Fruit fly (Drosophila melanogaster) whole organism, embryonic: ENCODE measurements around the gene CG6766.

Source experiments
- Atf3 ChIP-seq: fragments of 200-800 bp; sonication (Bioruptor generic); optimal IDR thresholded peaks from 3 replicates; lab custom pipeline; 2016; ENCODE audit warnings: missing biosample characterization, missing genetic modification characterization
- CG10366 ChIP-seq: fragments of 200-800 bp; sonication (Bioruptor generic); IDR thresholded peaks from 2 replicates; pipeline ENCODE4 v1.3.6; 2022; ENCODE audit warnings: missing biosample characterization, missing genetic modification characterization
- CG10431 ChIP-seq: fragments of 200-800 bp; sonication (Bioruptor generic); optimal IDR thresholded peaks from 3 replicates; lab custom pipeline; 2018; ENCODE audit warnings: missing biosample characterization, mild to moderate bottlenecking, missing genetic modification characterization
- CG11093 ChIP-seq: fragments of 200-800 bp; sonication (Bioruptor generic); IDR thresholded peaks from 3 replicates; pipeline ENCODE4 v1.3.6; 2022; ENCODE audit warnings: missing biosample characterization, missing genetic modification characterization
- CG12236 ChIP-seq: fragments of 200-800 bp; sonication (Bioruptor generic); optimal IDR thresholded peaks from 2 replicates; lab custom pipeline; 2016; ENCODE audit warnings: missing biosample characterization, missing genetic modification characterization
- CG13296 ChIP-seq: fragments of 200-800 bp; sonication (Bioruptor generic); optimal IDR thresholded peaks from 3 replicates; lab custom pipeline; 2018; ENCODE audit warnings: missing biosample characterization, mild to moderate bottlenecking, missing genetic modification characterization
- CG15011 ChIP-seq: fragments of 200-800 bp; sonication (Bioruptor generic); optimal IDR thresholded peaks from 3 replicates; lab custom pipeline; 2018; ENCODE audit warnings: missing biosample characterization, mild to moderate bottlenecking, missing genetic modification characterization
- CG16815 ChIP-seq: fragments of 200-800 bp; sonication (Bioruptor generic); optimal IDR thresholded peaks from 3 replicates; lab custom pipeline; 2017; ENCODE audit warnings: missing biosample characterization, mild to moderate bottlenecking, missing genetic modification characterization
- CG30020 ChIP-seq: fragments of 200-800 bp; optimal IDR thresholded peaks from 2 replicates; lab custom pipeline; 2019; ENCODE audit warnings: missing biosample characterization, mild to moderate bottlenecking, missing genetic modification characterization, moderate library complexity
- CG30403 ChIP-seq: fragments of 200-800 bp; sonication (Bioruptor generic); optimal IDR thresholded peaks from 3 replicates; lab custom pipeline; 2016; ENCODE audit warnings: missing biosample characterization, missing genetic modification characterization
- CG3065 ChIP-seq: fragments of 200-800 bp; sonication (Bioruptor generic); optimal IDR thresholded peaks from 2 replicates; lab custom pipeline; 2016; ENCODE audit warnings: missing biosample characterization, missing genetic modification characterization
- CG3163 ChIP-seq: fragments of 200-800 bp; sonication (Bioruptor generic); optimal IDR thresholded peaks from 3 replicates; lab custom pipeline; 2016; ENCODE audit warnings: missing biosample characterization, missing genetic modification characterization
- CG33557 ChIP-seq: fragments of 200-800 bp; sonication (Bioruptor generic); optimal IDR thresholded peaks from 2 replicates; lab custom pipeline; 2019; ENCODE audit warnings: missing biosample characterization, mild to moderate bottlenecking, missing genetic modification characterization, moderate library complexity
- CG6683 ChIP-seq: fragments of 200-800 bp; sonication (Bioruptor generic); optimal IDR thresholded peaks from 2 replicates; lab custom pipeline; 2017; ENCODE audit warnings: missing biosample characterization, mild to moderate bottlenecking, missing genetic modification characterization, missing genetic modification reagents
- CG9437 ChIP-seq: fragments of 200-800 bp; sonication (Bioruptor generic); optimal IDR thresholded peaks from 2 replicates; lab custom pipeline; 2018; ENCODE audit warnings: missing biosample characterization, mild to moderate bottlenecking, missing genetic modification characterization
- CG9817 ChIP-seq: fragments of 200-800 bp; sonication (Bioruptor generic); optimal IDR thresholded peaks from 2 replicates; lab custom pipeline; 2018; ENCODE audit warnings: missing biosample characterization, mild to moderate bottlenecking, missing genetic modification characterization, moderate library complexity
- CG9876 ChIP-seq: fragments of 200-800 bp; sonication (Bioruptor generic); optimal IDR thresholded peaks from 2 replicates; lab custom pipeline; 2016; ENCODE audit warnings: missing biosample characterization, missing genetic modification characterization
- Dad ChIP-seq: fragments of 200-800 bp; sonication (Bioruptor generic); optimal IDR thresholded peaks from 3 replicates; lab custom pipeline; 2016; ENCODE audit warnings: missing biosample characterization, missing genetic modification characterization
- Deaf1 ChIP-seq: fragments of 200-800 bp; optimal IDR thresholded peaks from 3 replicates; lab custom pipeline; 2019; ENCODE audit warnings: missing biosample characterization, mild to moderate bottlenecking, missing genetic modification characterization, moderate library complexity
- Fer2 ChIP-seq: fragments of 200-800 bp; sonication (Bioruptor generic); optimal IDR thresholded peaks from 2 replicates; lab custom pipeline; 2018; ENCODE audit warnings: missing biosample characterization, mild to moderate bottlenecking, missing genetic modification characterization, moderate library complexity
- Jarid2 ChIP-seq: fragments of 200-800 bp; sonication (Bioruptor generic); optimal IDR thresholded peaks from 3 replicates; lab custom pipeline; 2017; ENCODE audit warnings: mild to moderate bottlenecking, missing biosample characterization, missing genetic modification reagents, missing genetic modification characterization
- Lim3 ChIP-seq: fragments of 200-800 bp; sonication (Bioruptor generic); IDR thresholded peaks from 2 replicates; pipeline ENCODE4 v1.3.6; 2022; ENCODE audit warnings: missing biosample characterization, missing genetic modification characterization
- cato ChIP-seq: fragments of 200-800 bp; sonication (Bioruptor generic); optimal IDR thresholded peaks from 2 replicates; lab custom pipeline; 2016; ENCODE audit warnings: missing biosample characterization, missing genetic modification characterization, borderline replicate concordance
- cg ChIP-seq: fragments of 200-800 bp; sonication (Bioruptor generic); optimal IDR thresholded peaks from 3 replicates; lab custom pipeline; 2019; ENCODE audit warnings: missing biosample characterization, mild to moderate bottlenecking, missing genetic modification characterization, moderate library complexity
- ci ChIP-seq: fragments of 200-800 bp; sonication (Bioruptor generic); IDR thresholded peaks from 3 replicates; pipeline ENCODE4 v1.3.6; 2022; ENCODE audit warnings: missing biosample characterization, missing genetic modification characterization
- croc ChIP-seq: fragments of 200-800 bp; sonication (Bioruptor generic); conservative IDR thresholded peaks from 3 replicates; pipeline ENCODE4 v1.3.6; 2022; ENCODE audit warnings: missing biosample characterization, missing genetic modification characterization
- dpn ChIP-seq, 2 experiments: fragments of 200-800 bp; sonication (Bioruptor generic); optimal IDR thresholded peaks; 3 replicates each; lab custom pipeline; 2016; ENCODE audit warnings: missing biosample characterization in 2 of 2, missing genetic modification characterization in 2 of 2
- fd96Cb ChIP-seq: fragments of 200-800 bp; sonication (Bioruptor generic); optimal IDR thresholded peaks from 2 replicates; lab custom pipeline; 2018; ENCODE audit warnings: missing biosample characterization, mild to moderate bottlenecking, missing genetic modification characterization, moderate library complexity
- ftz-f1 ChIP-seq: fragments of 200-800 bp; sonication (Bioruptor generic); optimal IDR thresholded peaks from 2 replicates; lab custom pipeline; 2016; ENCODE audit warnings: missing biosample characterization, missing genetic modification characterization
- gce ChIP-seq: fragments of 200-800 bp; sonication (Bioruptor generic); IDR thresholded peaks from 3 replicates; pipeline ENCODE4 v1.3.6; 2022; ENCODE audit warnings: missing biosample characterization, missing genetic modification characterization
- gt ChIP-seq: fragments of 200-800 bp; sonication (Bioruptor generic); IDR thresholded peaks from 2 replicates; pipeline ENCODE4 v1.3.6; 2022; ENCODE audit warnings: missing biosample characterization, missing genetic modification characterization
- hth ChIP-seq: fragments of >200 bp; optimal IDR thresholded peaks from 2 replicates; lab custom pipeline; 2017; ENCODE audit warnings: inconsistent platforms
- ind ChIP-seq: fragments of 200-800 bp; sonication (Bioruptor generic); optimal IDR thresholded peaks from 3 replicates; lab custom pipeline; 2016; ENCODE audit warnings: missing biosample characterization, missing genetic modification characterization
- knrl ChIP-seq: fragments of 200-800 bp; sonication (Bioruptor generic); IDR thresholded peaks from 3 replicates; pipeline ENCODE4 v1.3.6; 2022; ENCODE audit warnings: missing biosample characterization, missing genetic modification characterization; ENCODE audit not compliant: partially characterized antibody
- lmd ChIP-seq: fragments of 200-800 bp; sonication (Bioruptor generic); IDR thresholded peaks from 2 replicates; pipeline ENCODE4 v1.3.6; 2022; ENCODE audit warnings: missing biosample characterization, missing genetic modification characterization
- nmo ChIP-seq: fragments of 200-800 bp; sonication (Bioruptor generic); optimal IDR thresholded peaks from 2 replicates; lab custom pipeline; 2018; ENCODE audit warnings: missing biosample characterization, mild to moderate bottlenecking, missing genetic modification characterization, moderate library complexity
- pfk ChIP-seq: fragments of 200-800 bp; sonication (Bioruptor generic); optimal IDR thresholded peaks from 2 replicates; lab custom pipeline; 2018; ENCODE audit warnings: missing biosample characterization, mild to moderate bottlenecking, missing genetic modification characterization, moderate library complexity
- run ChIP-seq: fragments of 200-800 bp; sonication (Bioruptor generic); optimal IDR thresholded peaks from 3 replicates; lab custom pipeline; 2018; ENCODE audit warnings: missing biosample characterization, mild to moderate bottlenecking, missing genetic modification characterization
- salm ChIP-seq: fragments of 200-800 bp; sonication (Bioruptor generic); optimal IDR thresholded peaks from 2 replicates; lab custom pipeline; 2018; ENCODE audit warnings: missing biosample characterization, mild to moderate bottlenecking, missing genetic modification characterization
- sens ChIP-seq: fragments of 200-800 bp; sonication (Bioruptor generic); peaks from one replicate; lab custom pipeline; 2016; ENCODE audit warnings: missing biosample characterization, missing genetic modification characterization
- sisA ChIP-seq: fragments of 200-800 bp; sonication (Bioruptor generic); IDR thresholded peaks from 2 replicates; pipeline ENCODE4 v1.3.6; 2022; ENCODE audit warnings: missing biosample characterization, missing genetic modification characterization
- slou ChIP-seq: fragments of 200-800 bp; sonication (Bioruptor generic); optimal IDR thresholded peaks from 3 replicates; lab custom pipeline; 2016; ENCODE audit warnings: missing biosample characterization, missing genetic modification characterization
- slp2 ChIP-seq: fragments of 200-800 bp; sonication (Bioruptor generic); optimal IDR thresholded peaks from 2 replicates; lab custom pipeline; 2016; ENCODE audit warnings: missing biosample characterization, missing genetic modification characterization
- so ChIP-seq: fragments of 200-800 bp; sonication (Bioruptor generic); IDR thresholded peaks from 3 replicates; pipeline ENCODE4 v1.3.6; 2022; ENCODE audit warnings: missing biosample characterization, missing genetic modification characterization
- sr ChIP-seq: fragments of 200-800 bp; sonication (Bioruptor generic); IDR thresholded peaks from 3 replicates; pipeline ENCODE4 v1.3.6; 2022; ENCODE audit warnings: missing biosample characterization, missing genetic modification characterization
- stwl ChIP-seq: fragments of 200-800 bp; sonication (Bioruptor generic); optimal IDR thresholded peaks from 3 replicates; lab custom pipeline; 2018; ENCODE audit warnings: missing biosample characterization, mild to moderate bottlenecking, missing genetic modification characterization, moderate library complexity
- sug ChIP-seq: fragments of 200-800 bp; optimal IDR thresholded peaks from 2 replicates; lab custom pipeline; 2019; ENCODE audit warnings: missing biosample characterization, mild to moderate bottlenecking, missing genetic modification characterization, moderate library complexity
- tx ChIP-seq: fragments of 200-800 bp; sonication (Bioruptor generic); optimal IDR thresholded peaks from 2 replicates; lab custom pipeline; 2016; ENCODE audit warnings: missing biosample characterization, missing genetic modification characterization
- zfh2 ChIP-seq: fragments of 200-800 bp; sonication (Bioruptor generic); optimal IDR thresholded peaks from 2 replicates; lab custom pipeline; 2016; ENCODE audit warnings: missing biosample characterization, missing genetic modification characterization

CG6766 gene

dm6 chr2L:12011682-12012655 is 28.5 kb downstream of the CG6766 start (continued):
- TF ChIP-seq CG9437 (GFP tag; lab: Kevin White, UChicago): no peak
- TF ChIP-seq sens (GFP tag; lab: Kevin White, UChicago): peak; percentile 97
- no peak for TF ChIP-seq so
- TF ChIP-seq sisA (GFP tag; lab: Robert Waterston, UW): no peak
- peak; percentile 100 for TF ChIP-seq sug
- peak; percentile 45 for TF ChIP-seq CG6683
- TF ChIP-seq gt (GFP tag; lab: Robert Waterston, UW): no peak
- no peak for TF ChIP-seq croc (GFP tag; lab: Robert Waterston, UW)
- peak; percentile 66; the same call in 2 of the 3 replicates for TF ChIP-seq CG11093 (GFP tag; lab: Robert Waterston, UW)
- TF ChIP-seq ind (GFP tag; lab: Kevin White, UChicago): peak; percentile 84
- peak; percentile 71 for TF ChIP-seq tx (GFP tag; lab: Kevin White, UChicago)
- TF ChIP-seq CG16815 (GFP tag; lab: Kevin White, UChicago): peak; percentile 12
- peak; percentile 32 for TF ChIP-seq CG33557 (GFP tag; lab: Kevin White, UChicago)
- TF ChIP-seq knrl (GFP tag; lab: Robert Waterston, UW): no peak
- no peak for TF ChIP-seq lmd (GFP tag; lab: Robert Waterston, UW)
- peak; percentile 94 for TF ChIP-seq stwl (tag; lab: Kevin White, UChicago)
- TF ChIP-seq gce (GFP tag; lab: Robert Waterston, UW): no peak
- peak; percentile 51 for TF ChIP-seq CG10431 (GFP tag; lab: Kevin White, UChicago)
- TF ChIP-seq Fer2: peak; percentile 23
- peak; percentile 97 for TF ChIP-seq run (tag; lab: Kevin White, UChicago)
- TF ChIP-seq CG3163 (GFP tag; lab: Kevin White, UChicago): peak; percentile 73
- TF ChIP-seq nmo (GFP tag; lab: Kevin White, UChicago): peak; percentile 86
- TF ChIP-seq pfk (GFP tag; lab: Kevin White, UChicago): peak; percentile 95
- peak; percentile 13 for TF ChIP-seq slou
- no peak for TF ChIP-seq Lim3
- TF ChIP-seq CG9876 (GFP tag; lab: Kevin White, UChicago): no peak
- TF ChIP-seq dpn (GFP tag; optimal IDR thresholded peaks at IDR 0.05; lab: Kevin White, UChicago): peak; percentile 76 to 81
- TF ChIP-seq ci (GFP tag; lab: Robert Waterston, UW): no peak
- TF ChIP-seq CG10366 (GFP tag; lab: Robert Waterston, UW): no peak
- peak; percentile 4 for TF ChIP-seq CG12236 (GFP tag; lab: Kevin White, UChicago)
- peak; percentile 77 for TF ChIP-seq zfh2 (GFP tag; lab: Kevin White, UChicago)
- peak; percentile 37 for TF ChIP-seq cg (GFP tag; lab: Kevin White, UChicago)
- no peak for TF ChIP-seq cato (GFP tag; lab: Kevin White, UChicago)
- peak; percentile 10 for TF ChIP-seq CG3065
- peak; percentile 82 for TF ChIP-seq salm (tag; lab: Kevin White, UChicago)
- TF ChIP-seq CG15011 (GFP tag; lab: Kevin White, UChicago): peak; percentile 5
- peak; percentile 40 for TF ChIP-seq CG9817 (tag; lab: Kevin White, UChicago)
- no peak for TF ChIP-seq hth (lab: Kevin White, UChicago)
- peak; percentile 79 for TF ChIP-seq Dad
- no peak for TF ChIP-seq sr (GFP tag; lab: Robert Waterston, UW)
- TF ChIP-seq slp2 (GFP tag; lab: Kevin White, UChicago): peak; percentile 21
- TF ChIP-seq fd96Cb: peak; percentile 26
- peak; percentile 99 for TF ChIP-seq ftz-f1 (GFP tag; lab: Kevin White, UChicago)
- no peak for TF ChIP-seq CG30020 (tag; lab: Kevin White, UChicago)
- TF ChIP-seq CG13296 (GFP tag; lab: Kevin White, UChicago): peak; percentile 44
- TF ChIP-seq Atf3 (GFP tag; lab: Kevin White, UChicago): peak; percentile 2
- TF ChIP-seq Jarid2 (GFP tag; lab: Kevin White, UChicago): peak; percentile 22
- TF ChIP-seq Deaf1 (tag; lab: Kevin White, UChicago): peak; percentile 74
- peak; percentile 72 for TF ChIP-seq CG30403 (GFP tag; lab: Kevin White, UChicago)
